Worm (Caenorhabditis elegans) whole organism, young adult: ENCODE data around the gene cest-4.

Source experiments
- B0035.1 ChIP-seq: sonication (generic microtip); optimal IDR thresholded peaks from 2 replicates; lab custom pipeline; 2016; ENCODE audit warnings: missing genetic modification characterization, mild to moderate bottlenecking, missing compliant biosample characterization, missing genotype, missing genetic modification reagents
- B0336.3 ChIP-seq: fragments of 200-800 bp; sonication (Bioruptor generic); IDR thresholded peaks from 2 replicates; pipeline ENCODE4 v1.3.6; 2022; ENCODE audit warnings: missing genetic modification characterization, missing compliant biosample characterization
- D2030.7 ChIP-seq: fragments of 200-800 bp; sonication (Bioruptor generic); IDR thresholded peaks from 2 replicates; pipeline ENCODE4 v1.3.6; 2022; ENCODE audit warnings: missing genetic modification reagents, missing genetic modification characterization, missing compliant biosample characterization
- F39B2.1 ChIP-seq: fragments of 200-800 bp; sonication (Bioruptor generic); IDR thresholded peaks from 2 replicates; pipeline ENCODE4 v1.3.6; 2022; ENCODE audit warnings: missing genetic modification reagents, missing genetic modification characterization, missing compliant biosample characterization
- F55B11.4 ChIP-seq: sonication (generic microtip); optimal IDR thresholded peaks from 2 replicates; lab custom pipeline; 2016; ENCODE audit warnings: missing compliant biosample characterization, missing genetic modification characterization, borderline replicate concordance; ENCODE audit not compliant: insufficient read depth
- Y67H2A.10 ChIP-seq: fragments of 200-800 bp; sonication (Bioruptor generic); conservative IDR thresholded peaks from 2 replicates; pipeline ENCODE4 v1.3.6; 2022; ENCODE audit warnings: missing genetic modification reagents, missing genetic modification characterization, missing compliant biosample characterization
- Y95B8A.8 ChIP-seq: fragments of 200-800 bp; sonication (Bioruptor generic); IDR thresholded peaks from 2 replicates; pipeline ENCODE4 v1.3.6; 2022; ENCODE audit warnings: missing genetic modification reagents, missing genetic modification characterization, missing compliant biosample characterization
- ZK185.1 ChIP-seq: sonication (generic microtip); optimal IDR thresholded peaks from 2 replicates; lab custom pipeline; 2016; ENCODE audit warnings: mild to moderate bottlenecking, missing genetic modification characterization, missing compliant biosample characterization; ENCODE audit not compliant: poor library complexity, severe bottlenecking
- aptf-3 ChIP-seq: fragments of 200-800 bp; sonication (Bioruptor generic); IDR thresholded peaks from 2 replicates; pipeline ENCODE4 v1.3.6; 2022; ENCODE audit warnings: missing genetic modification characterization, missing compliant biosample characterization
- atf-7 ChIP-seq: sonication (generic microtip); optimal IDR thresholded peaks from 2 replicates; lab custom pipeline; 2017; ENCODE audit warnings: mild to moderate bottlenecking, missing genetic modification characterization, missing compliant biosample characterization
- attf-3 ChIP-seq: fragments of 200-800 bp; sonication (Bioruptor generic); conservative IDR thresholded peaks from 2 replicates; pipeline ENCODE4 v1.3.6; 2022; ENCODE audit warnings: missing genetic modification reagents, missing genetic modification characterization, missing compliant biosample characterization
- attf-6 ChIP-seq: fragments of 200-800 bp; sonication (Bioruptor generic); IDR thresholded peaks from 2 replicates; pipeline ENCODE4 v1.3.6; 2022; ENCODE audit warnings: missing genetic modification reagents, missing genetic modification characterization, missing compliant biosample characterization
- bed-2 ChIP-seq: fragments of 200-800 bp; sonication (Bioruptor generic); IDR thresholded peaks from 2 replicates; pipeline ENCODE4 v1.3.6; 2022; ENCODE audit warnings: missing genetic modification reagents, missing genetic modification characterization, missing compliant biosample characterization
- cebp-1 ChIP-seq, 2 experiments: fragments of 200-800 bp in 1 of 2; sonication (Bioruptor generic) in 1 of 2; sonication (generic microtip) in 1 of 2; IDR thresholded peaks in 1 of 2; optimal IDR thresholded peaks in 1 of 2; 2 replicates each; pipeline versions ENCODE4 v1.3.6 to Lab custom; 2017 to 2022; ENCODE audit warnings: missing compliant biosample characterization in 2 of 2, missing genetic modification characterization in 2 of 2, mild to moderate bottlenecking in 1 of 2, missing genetic modification reagents in 1 of 2, moderate library complexity in 1 of 2
- ceh-100 ChIP-seq: fragments of 200-800 bp; sonication (Bioruptor generic); IDR thresholded peaks from 2 replicates; pipeline ENCODE4 v1.3.6; 2022; ENCODE audit warnings: missing genetic modification reagents, missing genetic modification characterization, missing compliant biosample characterization
- ceh-58 ChIP-seq: fragments of 200-800 bp; sonication (Bioruptor generic); IDR thresholded peaks from 2 replicates; pipeline ENCODE4 v1.3.6; 2022; ENCODE audit warnings: missing genetic modification characterization, missing compliant biosample characterization
- egl-18 ChIP-seq: fragments of 200-800 bp; sonication (Bioruptor generic); IDR thresholded peaks from 2 replicates; pipeline ENCODE4 v1.3.6; 2022; ENCODE audit warnings: missing genetic modification reagents, missing genetic modification characterization, missing compliant biosample characterization
- egl-44 ChIP-seq: fragments of 200-800 bp; sonication (Bioruptor generic); IDR thresholded peaks from 2 replicates; pipeline ENCODE4 v1.3.6; 2022; ENCODE audit warnings: missing genetic modification reagents, missing genetic modification characterization, missing compliant biosample characterization
- ets-4 ChIP-seq: fragments of 200-800 bp; sonication (Bioruptor generic); optimal IDR thresholded peaks from 2 replicates; lab custom pipeline; 2018; ENCODE audit warnings: mild to moderate bottlenecking, missing genetic modification characterization, missing compliant biosample characterization
- hlh-26 ChIP-seq: fragments of 200-800 bp; sonication (Bioruptor generic); conservative IDR thresholded peaks from 2 replicates; pipeline ENCODE4 v1.3.6; 2022; ENCODE audit warnings: missing genetic modification reagents, missing genetic modification characterization, missing compliant biosample characterization
- lin-26 ChIP-seq: fragments of 200-800 bp; sonication (Bioruptor generic); IDR thresholded peaks from 2 replicates; pipeline ENCODE4 v1.3.6; 2022; ENCODE audit warnings: missing genetic modification reagents, missing genetic modification characterization, missing compliant biosample characterization
- lin-35 ChIP-seq, 3 experiments: fragments of 150-350 bp in 2 of 3; sonication (generic microtip) in 1 of 3; optimal IDR thresholded peaks; 2 replicates each; lab custom pipeline; 2014 to 2018; ENCODE audit warnings: missing biosample characterization in 3 of 3, missing genetic modification characterization in 3 of 3, missing genetic modification reagents in 3 of 3
- lin-40 ChIP-seq: sonication (generic microtip); optimal IDR thresholded peaks from 2 replicates; lab custom pipeline; 2016; ENCODE audit warnings: missing genetic modification characterization, mild to moderate bottlenecking, missing compliant biosample characterization, missing genotype, missing genetic modification reagents
- lin-54 ChIP-seq: fragments of 200-800 bp; sonication (Bioruptor generic); optimal IDR thresholded peaks from 2 replicates; lab custom pipeline; 2018; ENCODE audit warnings: mild to moderate bottlenecking, missing genetic modification characterization, missing compliant biosample characterization
- lsl-1 ChIP-seq: fragments of 200-800 bp; sonication (Bioruptor generic); optimal IDR thresholded peaks from 2 replicates; lab custom pipeline; 2018; ENCODE audit warnings: mild to moderate bottlenecking, missing genetic modification characterization, moderate library complexity, missing compliant biosample characterization
- lsy-27 ChIP-seq: sonication (generic microtip); optimal IDR thresholded peaks from 2 replicates; lab custom pipeline; 2017; ENCODE audit warnings: missing genetic modification characterization, mild to moderate bottlenecking, missing compliant biosample characterization, antibody characterized with exemption, missing genotype, borderline replicate concordance; ENCODE audit not compliant: insufficient read depth
- madf-8 ChIP-seq: fragments of 200-800 bp; sonication (Bioruptor generic); conservative IDR thresholded peaks from 2 replicates; pipeline ENCODE4 v1.3.6; 2022; ENCODE audit warnings: missing genetic modification reagents, missing genetic modification characterization, missing compliant biosample characterization
- nhr-27 ChIP-seq: fragments of 200-800 bp; sonication (Bioruptor generic); optimal IDR thresholded peaks from 2 replicates; lab custom pipeline; 2018; ENCODE audit warnings: mild to moderate bottlenecking, missing genetic modification characterization, moderate library complexity, missing compliant biosample characterization
- pbrm-1 ChIP-seq: fragments of 200-800 bp; sonication (Bioruptor generic); IDR thresholded peaks from 2 replicates; pipeline ENCODE4 v1.3.6; 2022; ENCODE audit warnings: missing genetic modification reagents, missing genetic modification characterization, missing compliant biosample characterization
- rcor-1 ChIP-seq: fragments of 200-800 bp; sonication (Bioruptor generic); IDR thresholded peaks from 2 replicates; pipeline ENCODE4 v1.3.6; 2022; ENCODE audit warnings: missing genetic modification reagents, missing genetic modification characterization, missing compliant biosample characterization
- rec-8 ChIP-seq, 2 experiments: sonication (generic microtip); optimal IDR thresholded peaks; 2 replicates each; lab custom pipeline; 2016; ENCODE audit warnings: mild to moderate bottlenecking in 2 of 2, missing genetic modification characterization in 2 of 2, missing genetic modification reagents in 2 of 2, missing genotype in 2 of 2, missing biosample characterization in 1 of 2, missing compliant biosample characterization in 1 of 2, moderate library complexity in 1 of 2
- rpc-1 ChIP-seq, 2 experiments: fragments of 150-350 bp in 1 of 2; sonication (generic microtip) in 1 of 2; optimal IDR thresholded peaks; 2 replicates each; lab custom pipeline; 2014 to 2018; ENCODE audit warnings: missing biosample characterization in 1 of 2, missing genetic modification characterization in 1 of 2, missing genetic modification reagents in 1 of 2, missing genotype in 1 of 2
- snpc-4 ChIP-seq, 5 experiments: fragments of 150-350 bp in 1 of 5; sonication (generic microtip) in 4 of 5; optimal IDR thresholded peaks; 2 replicates each; lab custom pipeline; 2014 to 2018; ENCODE audit warnings: missing genetic modification characterization in 5 of 5, missing biosample characterization in 3 of 5, antibody characterized with exemption in 2 of 5, mild to moderate bottlenecking in 2 of 5, missing compliant biosample characterization in 2 of 5, missing genotype in 2 of 5, moderate library complexity in 2 of 5, missing genetic modification reagents in 1 of 5
- xnd-1 ChIP-seq: sonication (generic microtip); optimal IDR thresholded peaks from 2 replicates; lab custom pipeline; 2016; ENCODE audit warnings: missing genotype, missing genetic modification reagents, missing genetic modification characterization, missing compliant biosample characterization
- zfh-2 ChIP-seq: fragments of 200-800 bp; sonication (Bioruptor generic); conservative IDR thresholded peaks from 2 replicates; pipeline ENCODE4 v1.3.6; 2022; ENCODE audit warnings: missing genetic modification reagents, missing genetic modification characterization, missing compliant biosample characterization
- zim-3 ChIP-seq: sonication (generic microtip); optimal IDR thresholded peaks from 2 replicates; lab custom pipeline; 2017; ENCODE audit warnings: mild to moderate bottlenecking, missing genetic modification characterization, moderate library complexity, missing compliant biosample characterization
- ztf-18 ChIP-seq: sonication (generic microtip); optimal IDR thresholded peaks from 2 replicates; lab custom pipeline; 2016; ENCODE audit warnings: missing genotype, mild to moderate bottlenecking, missing genetic modification characterization, missing compliant biosample characterization
- ztf-26 ChIP-seq: sonication (generic microtip); optimal IDR thresholded peaks from 2 replicates; lab custom pipeline; 2017; ENCODE audit warnings: missing genetic modification characterization, missing compliant biosample characterization

The cest-4 gene

ce11 chrIV:6795529-6795928 is 6.6 kb downstream of the cest-4 start, which contains the start of the genes C17H12.3 and C17H12.12:
Gene C17H12.3 (minus strand): TSS chrIV:6795629.
Gene C17H12.12 (plus strand): TSS chrIV:6795924.
- no peak for TF ChIP-seq B0336.3 (GFP tag; lab: Robert Waterston, UW)

- no peak for TF ChIP-seq bed-2 (GFP tag; lab: Robert Waterston, UW)
- TF ChIP-seq pbrm-1 (GFP tag; lab: Robert Waterston, UW) = no peak
- TF ChIP-seq rcor-1 (GFP tag; lab: Robert Waterston, UW) = no peak
- no peak for TF ChIP-seq lin-40 (tag; lab: Kevin White, UChicago)
- TF ChIP-seq nhr-27 = no peak
- no peak; the same call in 1 of the 2 replicates for TF ChIP-seq zfh-2
- peak; percentile 35 for TF ChIP-seq ztf-18 (tag; lab: Kevin White, UChicago)
- peak; percentile 18 for TF ChIP-seq lin-54 (GFP tag; lab: Kevin White, UChicago)
- TF ChIP-seq Y95B8A.8 (GFP tag; lab: Robert Waterston, UW) = no peak
- TF ChIP-seq ets-4 (GFP tag; lab: Kevin White, UChicago) = no peak
- TF ChIP-seq egl-18 (GFP tag; lab: Robert Waterston, UW) = no peak
- TF ChIP-seq rpc-1 (optimal IDR thresholded peaks at IDR 0.05; lab: Kevin White, UChicago) = no peak
- TF ChIP-seq rpc-1 (tag; optimal IDR thresholded peaks at IDR 0.05; lab: Kevin White, UChicago) = no peak
- peak; percentile 20 for TF ChIP-seq lsl-1 (GFP tag; lab: Kevin White, UChicago)
- no peak for TF ChIP-seq zim-3 (tag; lab: Kevin White, UChicago)
- TF ChIP-seq Y67H2A.10 (GFP tag; lab: Robert Waterston, UW) = no peak
- TF ChIP-seq egl-44 (GFP tag; lab: Robert Waterston, UW) = no peak
- no peak for TF ChIP-seq ztf-26
- no peak for TF ChIP-seq aptf-3 (GFP tag; lab: Robert Waterston, UW)
- TF ChIP-seq ceh-100 (GFP tag; lab: Robert Waterston, UW) = no peak
- TF ChIP-seq D2030.7 (GFP tag; lab: Robert Waterston, UW) = no peak
- no peak for TF ChIP-seq attf-3
- no peak for TF ChIP-seq hlh-26 (GFP tag; lab: Robert Waterston, UW)
- peak; percentile 98 for TF ChIP-seq attf-6
- TF ChIP-seq madf-8 (GFP tag; lab: Robert Waterston, UW) = 0 out of 2 replicates have a peak, but pooled peaks have one; percentile 11
- TF ChIP-seq ceh-58 (GFP tag; lab: Robert Waterston, UW) = peak; percentile 88; the same call in 1 of the 2 replicates
- no peak for TF ChIP-seq snpc-4 (GFP tag; optimal IDR thresholded peaks at IDR 0.05; lab: Kevin White, UChicago)
- TF ChIP-seq snpc-4 (tag; optimal IDR thresholded peaks at IDR 0.05; lab: Kevin White, UChicago) = peak in 1 of 4 experiments; percentile 40
- TF ChIP-seq, all 124 proteins: peak for 7
Measured at ce11 chrIV:6793310-6793966, 8.7 kb downstream of the cest-4 start.

- no peak for TF ChIP-seq zim-3 (tag; lab: Kevin White, UChicago)
- no peak for TF ChIP-seq lsy-27
- peak; percentile 34 for TF ChIP-seq ztf-26
- 0 out of 2 replicates have a peak, but pooled peaks have one; percentile 46 for TF ChIP-seq pbrm-1 (GFP tag; lab: Robert Waterston, UW)
- no peak for TF ChIP-seq F55B11.4 (tag; lab: Kevin White, UChicago)
- TF ChIP-seq B0035.1 (tag; lab: Kevin White, UChicago) = peak; percentile 44
- TF ChIP-seq aptf-3 (GFP tag; lab: Robert Waterston, UW) = no peak
- TF ChIP-seq lsl-1 (GFP tag; lab: Kevin White, UChicago) = peak; percentile 50
- no peak for TF ChIP-seq cebp-1 (GFP tag; IDR thresholded peaks at IDR 0.05; lab: Robert Waterston, UW)
- TF ChIP-seq cebp-1 (tag; optimal IDR thresholded peaks at IDR 0.05; lab: Kevin White, UChicago) = peak; percentile 5
- peak; percentile 36; the same call in 1 of the 2 replicates for TF ChIP-seq lin-26
- TF ChIP-seq xnd-1 (tag; lab: Kevin White, UChicago) = no peak
- TF ChIP-seq zfh-2 = peak; percentile 85; the same call in 1 of the 2 replicates
- no peak for TF ChIP-seq F39B2.1 (GFP tag; lab: Robert Waterston, UW)
- TF ChIP-seq D2030.7 (GFP tag; lab: Robert Waterston, UW) = no peak
- no peak for TF ChIP-seq rec-8 (tag; optimal IDR thresholded peaks at IDR 0.05; lab: Kevin White, UChicago)
- TF ChIP-seq ZK185.1 (tag; lab: Kevin White, UChicago) = peak; percentile 50
- peak; percentile 29; the same call in 1 of the 2 replicates for TF ChIP-seq rcor-1 (GFP tag; lab: Robert Waterston, UW)
- peak; percentile 54 for TF ChIP-seq atf-7 (tag; lab: Kevin White, UChicago)
- TF ChIP-seq lin-35 (GFP tag; optimal IDR thresholded peaks at IDR 0.05; lab: Kevin White, UChicago) = peak in 1 of 3 experiments; percentile 42
Measured at ce11 chrIV:6792380-6793309, 9.5 kb downstream of the cest-4 start.
